Worm (Caenorhabditis elegans) whole organism, L3 larva: ENCODE results near the gene C39B10.7.

Experiments used
- ceh-82 ChIP-seq: fragments of 150-350 bp; optimal IDR thresholded peaks from 2 replicates; lab custom pipeline; 2014; ENCODE audit warnings: missing biosample characterization, missing genetic modification characterization
- daf-12 ChIP-seq: fragments of 150-350 bp; optimal IDR thresholded peaks from 2 replicates; lab custom pipeline; 2014; ENCODE audit warnings: missing biosample characterization, missing genetic modification reagents, missing genetic modification characterization
- egl-27 ChIP-seq: sonication (generic microtip); optimal IDR thresholded peaks from 4 replicates; lab custom pipeline; 2017; ENCODE audit warnings: missing biosample characterization, missing genetic modification reagents, missing genetic modification characterization
- fkh-2 ChIP-seq: fragments of 150-350 bp; optimal IDR thresholded peaks from 2 replicates; lab custom pipeline; 2014; ENCODE audit warnings: missing biosample characterization, missing genetic modification reagents, missing genetic modification characterization
- fos-1 ChIP-seq: fragments of 150-350 bp; optimal IDR thresholded peaks from 2 replicates; lab custom pipeline; 2014; ENCODE audit warnings: missing biosample characterization, missing genetic modification characterization
- jun-1 ChIP-seq: fragments of 150-350 bp; optimal IDR thresholded peaks from 2 replicates; lab custom pipeline; 2014; ENCODE audit warnings: missing biosample characterization, missing genetic modification reagents, missing genetic modification characterization
- lin-15B ChIP-seq: fragments of 150-350 bp; optimal IDR thresholded peaks from 2 replicates; lab custom pipeline; 2014; ENCODE audit warnings: missing biosample characterization, missing genetic modification characterization
- pqm-1 ChIP-seq: fragments of 150-350 bp; optimal IDR thresholded peaks from 2 replicates; lab custom pipeline; 2017; ENCODE audit warnings: missing biosample characterization, missing genetic modification characterization, inconsistent platforms
- sea-2 ChIP-seq: fragments of 150-350 bp; sonication (generic microtip); optimal IDR thresholded peaks from 4 replicates; lab custom pipeline; 2014; ENCODE audit warnings: missing biosample characterization, missing genetic modification reagents, missing genetic modification characterization
- tbx-2 ChIP-seq: sonication (generic microtip); optimal IDR thresholded peaks from 2 replicates; lab custom pipeline; 2016; ENCODE audit warnings: mild to moderate bottlenecking, missing genetic modification characterization, missing compliant biosample characterization
- unc-39 ChIP-seq: sonication (generic microtip); optimal IDR thresholded peaks from 4 replicates; lab custom pipeline; 2017; ENCODE audit warnings: missing biosample characterization, missing genetic modification characterization
- zag-1 ChIP-seq: fragments of 150-350 bp; optimal IDR thresholded peaks from 2 replicates; lab custom pipeline; 2014; ENCODE audit warnings: missing biosample characterization, missing genetic modification characterization

- TF ChIP-seq pqm-1 (tag; lab: Kevin White, UChicago): no peak
- no peak for TF ChIP-seq daf-12 (tag; lab: Kevin White, UChicago)
- TF ChIP-seq fos-1: no peak
- no peak for TF ChIP-seq zag-1 (tag; lab: Kevin White, UChicago)
- no peak for TF ChIP-seq sea-2 (GFP tag; lab: Kevin White, UChicago)
- TF ChIP-seq unc-39 (tag; lab: Kevin White, UChicago): no peak
- no peak for TF ChIP-seq egl-27
- TF ChIP-seq fkh-2 (tag; lab: Kevin White, UChicago): no peak
- no peak for TF ChIP-seq tbx-2
- TF ChIP-seq lin-15B (tag; lab: Kevin White, UChicago): no peak
- TF ChIP-seq ceh-82: no peak
- no peak for TF ChIP-seq jun-1
Measured at ce11 chrX:10507971-10508370, 31.3 kb downstream of the C39B10.7 start.
